Worm (Caenorhabditis elegans) whole organism, L1 larva: ENCODE measurements around the gene clec-19.

Experiments used
- F16B12.6 ChIP-seq: fragments of 150-350 bp; optimal IDR thresholded peaks from 2 replicates; lab custom pipeline; 2014; ENCODE audit warnings: missing biosample characterization, missing genetic modification characterization
- Y116A8C.19 ChIP-seq: sonication (generic microtip); optimal IDR thresholded peaks from 2 replicates; lab custom pipeline; 2016; ENCODE audit warnings: missing compliant biosample characterization, missing genetic modification characterization, borderline replicate concordance
- alr-1 ChIP-seq: fragments of 200-800 bp; sonication (Bioruptor generic); optimal IDR thresholded peaks from 2 replicates; lab custom pipeline; 2018; ENCODE audit warnings: borderline replicate concordance, mild to moderate bottlenecking, missing genetic modification characterization, missing compliant biosample characterization
- aly-2 ChIP-seq: fragments of 150-350 bp; optimal IDR thresholded peaks from 2 replicates; lab custom pipeline; 2014; ENCODE audit warnings: missing biosample characterization, missing genetic modification characterization
- ceh-63 ChIP-seq: fragments of 200-800 bp; sonication (Bioruptor generic); optimal IDR thresholded peaks from 2 replicates; lab custom pipeline; 2018; ENCODE audit warnings: mild to moderate bottlenecking, missing genetic modification characterization, missing compliant biosample characterization
- ceh-88 ChIP-seq: fragments of 200-800 bp; sonication (Bioruptor generic); IDR thresholded peaks from 2 replicates; pipeline ENCODE4 v1.3.6; 2022; ENCODE audit warnings: missing genetic modification characterization, missing compliant biosample characterization
- ceh-90 ChIP-seq: sonication (generic microtip); optimal IDR thresholded peaks from 2 replicates; lab custom pipeline; 2016; ENCODE audit warnings: missing genetic modification characterization, missing compliant biosample characterization
- dpl-1 ChIP-seq, 3 experiments: fragments of 150-350 bp in 2 of 3; sonication (generic microtip) in 1 of 3; optimal IDR thresholded peaks; 2 replicates each; lab custom pipeline; 2014 to 2017; ENCODE audit warnings: missing biosample characterization in 3 of 3, missing genetic modification characterization in 3 of 3, missing genetic modification reagents in 3 of 3
- efl-3 ChIP-seq: fragments of 200-800 bp; sonication (Bioruptor generic); optimal IDR thresholded peaks from 2 replicates; lab custom pipeline; 2018; ENCODE audit warnings: mild to moderate bottlenecking, missing genetic modification characterization, missing compliant biosample characterization
- egl-13 ChIP-seq: sonication (generic microtip); optimal IDR thresholded peaks from 2 replicates; lab custom pipeline; 2016; ENCODE audit warnings: missing genotype, missing genetic modification reagents, missing genetic modification characterization, missing compliant biosample characterization
- elt-3 ChIP-seq, 6 experiments: fragments of 150-350 bp in 1 of 6; sonication (generic microtip); optimal IDR thresholded peaks; 2 replicates each; lab custom pipeline; 2017 to 2018; ENCODE audit warnings: missing biosample characterization in 6 of 6, missing genetic modification characterization in 6 of 6, inconsistent platforms in 1 of 6
- fkh-10 ChIP-seq: sonication (generic microtip); optimal IDR thresholded peaks from 2 replicates; lab custom pipeline; 2017; ENCODE audit warnings: missing biosample characterization, missing genetic modification reagents, missing genetic modification characterization
- fkh-8 ChIP-seq: sonication (generic microtip); optimal IDR thresholded peaks from 2 replicates; lab custom pipeline; 2016; ENCODE audit warnings: mild to moderate bottlenecking, missing genetic modification characterization, missing compliant biosample characterization
- fos-1 ChIP-seq: fragments of 150-350 bp; optimal IDR thresholded peaks from 2 replicates; lab custom pipeline; 2014; ENCODE audit warnings: missing biosample characterization, missing genetic modification characterization
- hpl-2 ChIP-seq: fragments of 150-350 bp; optimal IDR thresholded peaks from 2 replicates; lab custom pipeline; 2014; ENCODE audit warnings: missing biosample characterization, missing genetic modification reagents, missing genetic modification characterization
- isw-1 ChIP-seq: fragments of 200-800 bp; sonication (Bioruptor generic); IDR thresholded peaks from 2 replicates; pipeline ENCODE4 v1.3.6; 2022; ENCODE audit warnings: missing genetic modification characterization, missing compliant biosample characterization
- jun-1 ChIP-seq: fragments of 150-350 bp; optimal IDR thresholded peaks from 2 replicates; lab custom pipeline; 2014; ENCODE audit warnings: missing biosample characterization, missing genetic modification reagents, missing genetic modification characterization
- lin-13 ChIP-seq: fragments of 150-350 bp; optimal IDR thresholded peaks from 2 replicates; lab custom pipeline; 2014; ENCODE audit warnings: missing biosample characterization, missing genetic modification reagents, missing genetic modification characterization
- lin-15B ChIP-seq: fragments of 150-350 bp; sonication (generic microtip); optimal IDR thresholded peaks from 3 replicates; lab custom pipeline; 2014; ENCODE audit warnings: missing biosample characterization, missing genetic modification characterization
- lin-35 ChIP-seq, 2 experiments: fragments of 150-350 bp; optimal IDR thresholded peaks; 2 replicates each; lab custom pipeline; 2014; ENCODE audit warnings: missing biosample characterization in 2 of 2, missing genetic modification characterization in 2 of 2, missing genetic modification reagents in 2 of 2
- lin-39 ChIP-seq: fragments of 150-350 bp; optimal IDR thresholded peaks from 2 replicates; lab custom pipeline; 2014; ENCODE audit warnings: missing biosample characterization, missing genetic modification reagents, missing genetic modification characterization
- lir-3 ChIP-seq: sonication (generic microtip); optimal IDR thresholded peaks from 2 replicates; lab custom pipeline; 2016; ENCODE audit warnings: mild to moderate bottlenecking, missing genetic modification characterization, moderate library complexity, missing compliant biosample characterization; ENCODE audit not compliant: poor library complexity
- lsy-2 ChIP-seq, 2 experiments: fragments of 150-350 bp; optimal IDR thresholded peaks; 2 replicates each; lab custom pipeline; 2014; ENCODE audit warnings: missing biosample characterization in 2 of 2, missing genetic modification characterization in 2 of 2
- mab-9 ChIP-seq: fragments of 200-800 bp; sonication (Bioruptor generic); IDR thresholded peaks from 2 replicates; pipeline ENCODE4 v1.3.6; 2022; ENCODE audit warnings: missing genetic modification reagents, missing genetic modification characterization, missing compliant biosample characterization
- mdl-1 ChIP-seq, 2 experiments: fragments of 150-350 bp; optimal IDR thresholded peaks; 2 replicates each; lab custom pipeline; 2014 to 2017; ENCODE audit warnings: missing biosample characterization in 2 of 2, missing genetic modification characterization in 2 of 2, inconsistent platforms in 1 of 2
- nhr-12 ChIP-seq: sonication (generic microtip); optimal IDR thresholded peaks from 2 replicates; lab custom pipeline; 2017; ENCODE audit warnings: missing biosample characterization, missing genetic modification characterization
- nhr-237 ChIP-seq: fragments of 150-350 bp; optimal IDR thresholded peaks from 2 replicates; lab custom pipeline; 2014; ENCODE audit warnings: missing biosample characterization, missing genetic modification characterization
- nhr-85 ChIP-seq: sonication (generic microtip); peaks from one replicate; lab custom pipeline; 2016; ENCODE audit warnings: missing genetic modification characterization, inconsistent platforms, missing compliant biosample characterization
- pag-3 ChIP-seq: sonication (generic microtip); optimal IDR thresholded peaks from 2 replicates; lab custom pipeline; 2017; ENCODE audit warnings: missing genetic modification characterization, mild to moderate bottlenecking, missing compliant biosample characterization, antibody characterized with exemption, borderline replicate concordance; ENCODE audit not compliant: insufficient read depth
- rnt-1 ChIP-seq: sonication (generic microtip); optimal IDR thresholded peaks from 2 replicates; lab custom pipeline; 2016; ENCODE audit warnings: mild to moderate bottlenecking, missing genetic modification characterization, moderate library complexity, missing compliant biosample characterization
- snpc-4 ChIP-seq: fragments of 150-350 bp; optimal IDR thresholded peaks from 2 replicates; lab custom pipeline; 2014; ENCODE audit warnings: missing biosample characterization, missing genetic modification characterization
- sup-37 ChIP-seq: fragments of 200-800 bp; sonication (Bioruptor generic); optimal IDR thresholded peaks from 2 replicates; lab custom pipeline; 2018; ENCODE audit warnings: mild to moderate bottlenecking, missing genetic modification characterization, missing compliant biosample characterization
- swsn-7 ChIP-seq: sonication (generic microtip); optimal IDR thresholded peaks from 2 replicates; lab custom pipeline; 2016; ENCODE audit warnings: missing genetic modification characterization, missing compliant biosample characterization
- tbx-2 ChIP-seq: sonication (generic microtip); optimal IDR thresholded peaks from 2 replicates; lab custom pipeline; 2016; ENCODE audit warnings: missing genetic modification characterization, missing compliant biosample characterization
- unc-86 ChIP-seq: sonication (generic microtip); optimal IDR thresholded peaks from 2 replicates; lab custom pipeline; 2016; ENCODE audit warnings: missing genetic modification characterization, missing compliant biosample characterization
- xbp-1 ChIP-seq: sonication (generic microtip); optimal IDR thresholded peaks from 2 replicates; lab custom pipeline; 2016; ENCODE audit warnings: missing genetic modification characterization, missing compliant biosample characterization
- zag-1 ChIP-seq: fragments of 150-350 bp; optimal IDR thresholded peaks from 2 replicates; lab custom pipeline; 2014; ENCODE audit warnings: missing biosample characterization, missing genetic modification characterization
- ztf-4 ChIP-seq: fragments of 150-350 bp; optimal IDR thresholded peaks from 2 replicates; lab custom pipeline; 2014; ENCODE audit warnings: missing biosample characterization, missing genetic modification characterization

clec-19 gene

DNA sequence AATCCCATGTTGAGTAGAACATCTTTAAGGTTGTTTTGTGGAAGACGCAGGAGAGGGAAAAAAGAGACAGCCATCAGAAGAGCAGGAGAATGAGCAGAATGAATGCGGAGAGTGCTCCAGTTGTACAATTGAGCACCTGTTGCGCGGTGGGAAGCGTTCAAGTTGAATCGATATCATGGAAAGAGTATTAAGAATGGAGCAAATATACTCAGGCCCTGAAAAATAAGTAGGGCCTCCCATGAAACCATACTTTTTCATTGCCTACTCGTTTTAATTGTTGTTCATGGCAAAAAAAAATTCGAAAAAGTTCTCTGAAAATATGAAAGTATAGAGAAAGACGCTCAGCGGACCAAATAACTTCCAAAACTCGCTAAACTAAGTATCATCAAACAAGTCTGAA is 25.1 kb upstream of the clec-19 start, which contains the start of gene fbxb-48:
Gene fbxb-48 (minus strand): TSS at position 101 of the 400 bp plus-strand sequence.
- TF ChIP-seq sup-37 (GFP tag; lab: Kevin White, UChicago) (no peak), mab-9 (GFP tag; lab: Robert Waterston, UW) (no peak), jun-1 (tag; lab: Kevin White, UChicago) (no peak), F16B12.6 (tag; lab: Kevin White, UChicago) (no peak), lin-39 (tag; lab: Kevin White, UChicago) (no peak), ceh-90 (tag; lab: Kevin White, UChicago) (no peak), isw-1 (GFP tag; lab: Robert Waterston, UW) (no peak), aly-2 (no peak), mdl-1 (tag; optimal IDR thresholded peaks at IDR 0.05; lab: Kevin White, UChicago) (no peak), tbx-2 (tag; lab: Kevin White, UChicago) (no peak), unc-86 (tag; lab: Kevin White, UChicago) (no peak)
- TF ChIP-seq, all 84 proteins: peak for 0

DNA sequence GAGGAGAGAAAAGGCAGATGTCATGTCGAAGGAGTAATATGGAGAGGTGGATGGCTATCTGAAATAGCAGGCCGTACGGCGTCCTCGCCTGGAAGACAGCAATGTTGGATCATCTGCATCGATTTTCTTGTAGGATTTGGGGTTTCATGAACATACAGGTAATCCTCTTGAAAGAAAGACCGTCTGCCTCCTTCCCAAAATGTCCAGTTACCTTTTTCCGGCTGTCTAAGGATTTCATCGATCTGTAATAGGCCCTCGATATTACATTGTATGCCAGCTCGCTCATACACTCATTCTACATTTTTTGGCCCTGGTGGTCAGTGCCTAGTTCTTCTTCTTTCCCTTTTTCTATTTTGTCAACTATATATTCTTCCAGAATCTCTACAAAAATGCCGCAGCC is 21.9 kb upstream of the clec-19 start, which contains the start of the genes fbxb-5 and btb-8:
Gene fbxb-5 (minus strand): TSS at position 101 of the 400 bp plus-strand sequence.
Gene btb-8 (plus strand): TSS at position 377 of the 400 bp plus-strand sequence.
- TF ChIP-seq hpl-2 (GFP tag; lab: Kevin White, UChicago): no peak
- TF ChIP-seq aly-2: no peak
- TF ChIP-seq rnt-1 (tag; lab: Kevin White, UChicago): no peak
- TF ChIP-seq unc-86 (tag; lab: Kevin White, UChicago): no peak
- TF ChIP-seq egl-13 (tag; lab: Kevin White, UChicago): no peak
- no peak for TF ChIP-seq dpl-1 (GFP tag; optimal IDR thresholded peaks at IDR 0.05; lab: Kevin White, UChicago)
- no peak for TF ChIP-seq xbp-1
- TF ChIP-seq nhr-237 (tag; lab: Kevin White, UChicago): no peak
- no peak for TF ChIP-seq alr-1 (tag; lab: Kevin White, UChicago)
- TF ChIP-seq lin-15B: no peak
- TF ChIP-seq lsy-2 (tag; optimal IDR thresholded peaks at IDR 0.05; lab: Kevin White, UChicago): no peak
- TF ChIP-seq ztf-4: no peak
- TF ChIP-seq elt-3 (tag; optimal IDR thresholded peaks at IDR 0.05; lab: Kevin White, UChicago): no peak
- no peak for TF ChIP-seq lin-35 (GFP tag; optimal IDR thresholded peaks at IDR 0.05; lab: Kevin White, UChicago)
- TF ChIP-seq pag-3: no peak

- TF ChIP-seq nhr-85 (tag; lab: Kevin White, UChicago): no peak
- TF ChIP-seq egl-13 (tag; lab: Kevin White, UChicago): no peak
- TF ChIP-seq fos-1 (tag; lab: Kevin White, UChicago): no peak
- no peak for TF ChIP-seq aly-2
- no peak for TF ChIP-seq lin-13 (GFP tag; lab: Kevin White, UChicago)
- TF ChIP-seq efl-3 (GFP tag; lab: Kevin White, UChicago): no peak
- TF ChIP-seq Y116A8C.19 (tag; lab: Kevin White, UChicago): no peak
- no peak for TF ChIP-seq lsy-2 (tag; optimal IDR thresholded peaks at IDR 0.05; lab: Kevin White, UChicago)
These were observed 20.0 kb upstream of the clec-19 start, which contains the start of gene fbxb-11 for ce11 chrII:1724314-1724713. TSS of gene fbxb-11 (plus strand) at chrII:1724614.

- TF ChIP-seq swsn-7 (tag; lab: Kevin White, UChicago) (no peak), ceh-63 (GFP tag; lab: Kevin White, UChicago) (no peak), snpc-4 (tag; lab: Kevin White, UChicago) (no peak), lir-3 (tag; lab: Kevin White, UChicago) (no peak), fkh-10 (no peak), ceh-88 (GFP tag; lab: Robert Waterston, UW) (no peak), pag-3 (no peak), nhr-12 (tag; lab: Kevin White, UChicago) (no peak), fkh-8 (tag; lab: Kevin White, UChicago) (no peak), zag-1 (no peak)
These were observed 18.5 kb upstream of the clec-19 start, which contains the start of gene F45C12.17 for ce11 chrII:1725735-1726134. TSS of gene F45C12.17 (plus strand) at chrII:1726111.
